Worm (Caenorhabditis elegans): ENCODE measurements around the gene mcm-3AP.

DNA sequence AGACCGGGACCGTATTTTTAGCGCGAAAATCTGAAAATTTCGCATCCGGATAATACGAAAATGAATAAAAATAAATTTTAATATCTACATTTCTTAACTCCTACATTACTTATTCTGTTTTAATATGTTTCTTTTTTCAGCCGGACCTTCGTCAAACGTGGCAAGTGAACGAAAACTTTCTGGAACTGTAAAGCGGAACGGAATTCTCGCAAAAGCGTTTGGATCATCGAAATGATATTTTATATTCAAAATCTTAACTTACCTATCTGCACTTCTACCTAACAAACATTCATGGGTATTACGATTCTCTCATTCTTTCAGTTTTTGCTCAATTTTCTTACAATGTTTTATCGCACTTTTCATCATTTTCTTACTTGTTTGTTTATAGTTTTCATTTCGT is 41.8 kb upstream of the mcm-3AP start:
- TF ChIP-seq unc-62 (GFP tag; optimal IDR thresholded peaks at IDR 0.05) (no peak), ztf-11 (tag; optimal IDR thresholded peaks at IDR 0.05) (no peak)

Measured in whole organism, mixed stage, embryonic.